Worm (Caenorhabditis elegans) whole organism, L4 larva: ENCODE data around the gene F53A2.11.

ENCODE experiments used
- D1046.2 ChIP-seq: fragments of 200-800 bp; sonication (Bioruptor generic); IDR thresholded peaks from 2 replicates; pipeline ENCODE4 v1.3.6; 2022; ENCODE audit warnings: missing genetic modification characterization, missing compliant biosample characterization
- F37D6.2 ChIP-seq: sonication (generic microtip); optimal IDR thresholded peaks from 2 replicates; lab custom pipeline; 2016; ENCODE audit warnings: mild to moderate bottlenecking, missing genetic modification characterization, missing compliant biosample characterization
- F49E8.2 ChIP-seq: sonication (generic microtip); optimal IDR thresholded peaks from 2 replicates; lab custom pipeline; 2016; ENCODE audit warnings: missing compliant biosample characterization, mild to moderate bottlenecking, missing genetic modification characterization, borderline replicate concordance
- aha-1 ChIP-seq: fragments of 150-350 bp; peaks from one replicate; lab custom pipeline; 2014; ENCODE audit warnings: missing biosample characterization, missing genetic modification characterization
- ceh-62 ChIP-seq: sonication (generic microtip); optimal IDR thresholded peaks from 2 replicates; lab custom pipeline; 2017; ENCODE audit warnings: missing biosample characterization, missing genetic modification characterization
- ces-1 ChIP-seq: fragments of 150-350 bp; sonication (generic microtip); optimal IDR thresholded peaks from 4 replicates; lab custom pipeline; 2014; ENCODE audit warnings: missing biosample characterization, missing genetic modification reagents, missing genetic modification characterization
- ctbp-1 ChIP-seq: fragments of 200-800 bp; sonication (Bioruptor generic); IDR thresholded peaks from 2 replicates; pipeline ENCODE4 v1.3.6; 2022; ENCODE audit warnings: missing genetic modification reagents, missing genetic modification characterization, missing compliant biosample characterization
- daf-12 ChIP-seq: fragments of 150-350 bp; optimal IDR thresholded peaks from 2 replicates; lab custom pipeline; 2014; ENCODE audit warnings: missing biosample characterization, missing genetic modification reagents, missing genetic modification characterization
- daf-16 ChIP-seq, 3 experiments: sonication (generic microtip); optimal IDR thresholded peaks; 2 replicates each; lab custom pipeline; 2016 to 2017; ENCODE audit warnings: missing genetic modification characterization in 3 of 3, missing genetic modification reagents in 3 of 3, mild to moderate bottlenecking in 2 of 3, missing compliant biosample characterization in 2 of 3, missing biosample characterization in 1 of 3, moderate library complexity in 1 of 3
- dpl-1 ChIP-seq: fragments of 150-350 bp; optimal IDR thresholded peaks from 2 replicates; lab custom pipeline; 2014; ENCODE audit warnings: missing biosample characterization, missing genetic modification reagents, missing genetic modification characterization
- duxl-1 ChIP-seq: sonication (generic microtip); optimal IDR thresholded peaks from 2 replicates; lab custom pipeline; 2016; ENCODE audit warnings: mild to moderate bottlenecking, missing genetic modification characterization, moderate library complexity, missing compliant biosample characterization; ENCODE audit not compliant: poor library complexity
- dve-1 ChIP-seq: sonication (generic microtip); optimal IDR thresholded peaks from 2 replicates; lab custom pipeline; 2017; ENCODE audit warnings: antibody characterized with exemption, mild to moderate bottlenecking, missing genetic modification characterization, missing compliant biosample characterization; ENCODE audit not compliant: insufficient read depth
- fkh-10 ChIP-seq: fragments of 150-350 bp; optimal IDR thresholded peaks from 2 replicates; lab custom pipeline; 2014; ENCODE audit warnings: missing biosample characterization, missing genetic modification reagents, missing genetic modification characterization
- hif-1 ChIP-seq, 2 experiments: sonication (generic microtip); optimal IDR thresholded peaks; 2 replicates each; lab custom pipeline; 2016 to 2017; ENCODE audit warnings: missing compliant biosample characterization in 2 of 2, missing genetic modification characterization in 2 of 2, missing genetic modification reagents in 2 of 2, missing genotype in 2 of 2, mild to moderate bottlenecking in 1 of 2
- jun-1 ChIP-seq: fragments of 150-350 bp; optimal IDR thresholded peaks from 2 replicates; lab custom pipeline; 2014; ENCODE audit warnings: missing biosample characterization, missing genetic modification reagents, missing genetic modification characterization
- lim-7 ChIP-seq: fragments of 200-800 bp; sonication (Bioruptor generic); IDR thresholded peaks from 2 replicates; pipeline ENCODE4 v1.3.6; 2022; ENCODE audit warnings: missing genetic modification characterization, missing compliant biosample characterization
- lin-38 ChIP-seq: fragments of 200-800 bp; sonication (Bioruptor generic); IDR thresholded peaks from 2 replicates; pipeline ENCODE4 v1.3.6; 2022; ENCODE audit warnings: missing genetic modification reagents, missing genetic modification characterization, missing compliant biosample characterization
- lin-39 ChIP-seq: fragments of 150-350 bp; optimal IDR thresholded peaks from 2 replicates; lab custom pipeline; 2014; ENCODE audit warnings: missing biosample characterization, missing genetic modification reagents, missing genetic modification characterization
- lsy-2 ChIP-seq, 2 experiments: fragments of 150-350 bp in 1 of 2; sonication (generic microtip) in 1 of 2; optimal IDR thresholded peaks; 2 replicates each; lab custom pipeline; 2014 to 2017; ENCODE audit warnings: missing biosample characterization in 2 of 2, missing genetic modification characterization in 2 of 2
- mxl-3 ChIP-seq: fragments of 200-800 bp; sonication (Bioruptor generic); optimal IDR thresholded peaks from 2 replicates; lab custom pipeline; 2018; ENCODE audit warnings: mild to moderate bottlenecking, missing genetic modification characterization, missing compliant biosample characterization
- nhr-237 ChIP-seq: sonication (generic microtip); optimal IDR thresholded peaks from 2 replicates; lab custom pipeline; 2017; ENCODE audit warnings: missing biosample characterization, missing genetic modification characterization
- nhr-42 ChIP-seq: fragments of 200-800 bp; sonication (Bioruptor generic); IDR thresholded peaks from 2 replicates; pipeline ENCODE4 v1.3.6; 2022; ENCODE audit warnings: missing genetic modification characterization, missing compliant biosample characterization
- nhr-77 ChIP-seq: fragments of 150-350 bp; optimal IDR thresholded peaks from 2 replicates; lab custom pipeline; 2014; ENCODE audit warnings: missing biosample characterization, missing genetic modification characterization
- pha-4 ChIP-seq, 2 experiments: fragments of 150-350 bp in 1 of 2; fragments of 200-800 bp in 1 of 2; sonication (Bioruptor generic) in 1 of 2; IDR thresholded peaks in 1 of 2; optimal IDR thresholded peaks in 1 of 2; 2 replicates each; pipeline versions ENCODE4 v1.3.6 to Lab custom; 2014 to 2022; ENCODE audit warnings: missing genetic modification characterization in 2 of 2, missing genetic modification reagents in 2 of 2, missing biosample characterization in 1 of 2, missing compliant biosample characterization in 1 of 2
- rbr-2 ChIP-seq: sonication (generic microtip); optimal IDR thresholded peaks from 2 replicates; lab custom pipeline; 2016; ENCODE audit warnings: missing genotype, missing genetic modification characterization, missing compliant biosample characterization
- saeg-2 ChIP-seq: fragments of 200-800 bp; sonication (Bioruptor generic); IDR thresholded peaks from 2 replicates; pipeline ENCODE4 v1.3.6; 2022; ENCODE audit warnings: missing genetic modification reagents, missing genetic modification characterization, missing compliant biosample characterization
- set-16 ChIP-seq: fragments of 200-800 bp; sonication (Bioruptor generic); IDR thresholded peaks from 2 replicates; pipeline ENCODE4 v1.3.6; 2022; ENCODE audit warnings: missing genetic modification reagents, missing genetic modification characterization, missing compliant biosample characterization
- skn-1 ChIP-seq: fragments of 150-350 bp; optimal IDR thresholded peaks from 2 replicates; lab custom pipeline; 2014; ENCODE audit warnings: missing biosample characterization, missing genetic modification characterization
- tag-97 ChIP-seq: fragments of 200-800 bp; sonication (Bioruptor generic); IDR thresholded peaks from 2 replicates; pipeline ENCODE4 v1.3.6; 2022; ENCODE audit warnings: missing genetic modification characterization, missing compliant biosample characterization
- tra-1 ChIP-seq: fragments of 200-800 bp; sonication (Bioruptor generic); IDR thresholded peaks from 2 replicates; pipeline ENCODE4 v1.3.6; 2022; ENCODE audit warnings: missing genetic modification reagents, missing genetic modification characterization, missing compliant biosample characterization
- unc-130 ChIP-seq: sonication (generic microtip); optimal IDR thresholded peaks from 2 replicates; lab custom pipeline; 2016; ENCODE audit warnings: missing genetic modification reagents, missing genetic modification characterization, missing compliant biosample characterization
- unc-62 ChIP-seq, 3 experiments: fragments of 150-350 bp in 1 of 3; sonication (generic microtip); optimal IDR thresholded peaks in 2 of 3; peaks in 1 of 3; 1 replicate in 1 of 3; 2 replicates in 2 of 3; lab custom pipeline; 2014 to 2017; ENCODE audit warnings: missing biosample characterization in 3 of 3, missing genetic modification characterization in 3 of 3, missing genetic modification reagents in 3 of 3, missing genotype in 1 of 3
- zag-1 ChIP-seq: fragments of 150-350 bp; optimal IDR thresholded peaks from 2 replicates; lab custom pipeline; 2014; ENCODE audit warnings: missing biosample characterization, missing genetic modification characterization
- zfp-2 ChIP-seq: sonication (generic microtip); optimal IDR thresholded peaks from 2 replicates; lab custom pipeline; 2016; ENCODE audit warnings: mild to moderate bottlenecking, missing genetic modification characterization, missing compliant biosample characterization
- zip-11 ChIP-seq: fragments of 200-800 bp; sonication (Bioruptor generic); IDR thresholded peaks from 2 replicates; pipeline ENCODE4 v1.3.6; 2022; ENCODE audit warnings: missing genetic modification characterization, missing compliant biosample characterization
- ztf-7 ChIP-seq: fragments of 150-350 bp; optimal IDR thresholded peaks from 2 replicates; lab custom pipeline; 2014; ENCODE audit warnings: missing biosample characterization, missing genetic modification characterization

F53A2.11 gene

DNA sequence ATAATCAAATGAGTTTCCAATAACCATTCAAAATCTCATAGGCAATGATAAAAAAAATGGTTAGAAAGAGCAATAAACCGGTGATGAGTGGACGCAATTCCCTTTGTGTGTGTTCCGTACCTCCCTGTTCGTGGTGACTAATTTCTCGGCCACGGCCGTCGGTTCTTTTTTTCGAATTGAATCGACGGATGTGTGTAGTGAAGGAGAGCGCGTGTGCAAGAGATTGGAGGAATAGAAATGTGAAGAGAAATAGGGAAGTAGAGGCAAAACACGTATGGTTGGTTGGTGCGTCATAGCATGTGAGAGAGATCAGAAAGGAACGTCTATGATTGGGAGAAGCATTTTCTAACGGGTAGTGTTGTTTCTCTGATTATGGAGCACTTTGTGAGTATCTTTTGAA lies 37.4 kb upstream of the F53A2.11 start (continued):
- TF ChIP-seq hif-1 (tag; optimal IDR thresholded peaks at IDR 0.05; lab: Kevin White, UChicago) (peak in 1 of 2 experiments; percentile 37), fkh-10 (peak; percentile 60), zip-11 (GFP tag; lab: Robert Waterston, UW) (no peak), nhr-42 (GFP tag; lab: Robert Waterston, UW) (no peak), lsy-2 (tag; optimal IDR thresholded peaks at IDR 0.05; lab: Kevin White, UChicago) (no peak), saeg-2 (GFP tag; lab: Robert Waterston, UW) (no peak), pha-4 (GFP tag; IDR thresholded peaks at IDR 0.05; lab: Robert Waterston, UW) (no peak), pha-4 (tag; optimal IDR thresholded peaks at IDR 0.05; lab: Kevin White, UChicago) (peak; percentile 87), lin-38 (no peak), lin-39 (no peak), nhr-237 (no peak), unc-130 (no peak), dve-1 (tag; lab: Kevin White, UChicago) (peak; percentile 54), nhr-77 (peak; percentile 6), tag-97 (no peak)

DNA sequence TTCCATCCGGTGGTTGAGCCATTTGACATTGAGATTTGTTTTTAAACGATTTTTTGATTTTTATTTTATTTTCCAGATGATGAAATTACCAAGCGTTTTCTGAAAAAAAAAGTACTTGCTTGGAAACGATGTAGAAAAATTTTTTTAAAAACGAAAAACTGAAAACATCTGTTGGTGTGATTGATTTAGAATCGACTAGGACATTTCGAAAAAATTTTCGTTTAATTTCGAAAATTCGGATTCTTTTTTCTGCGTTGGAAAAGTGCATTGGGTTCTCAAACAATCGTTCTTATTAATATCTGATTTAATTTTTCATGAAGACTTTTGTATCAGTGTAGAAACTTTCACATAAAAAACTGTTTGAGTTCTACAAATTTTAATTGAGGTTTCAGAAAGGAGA lies 36.8 kb upstream of the F53A2.11 start, which contains the start of gene F53A2.9:
Gene F53A2.9, minus strand, starts transcription at position 101 of the 400 bp plus-strand sequence.
- TF ChIP-seq nhr-237, result no peak
- no peak for TF ChIP-seq zfp-2 (tag; lab: Kevin White, UChicago)
- no peak for TF ChIP-seq ceh-62
- no peak for TF ChIP-seq F37D6.2 (tag; lab: Kevin White, UChicago)
- no peak for TF ChIP-seq D1046.2 (GFP tag; lab: Robert Waterston, UW)
- no peak for TF ChIP-seq F49E8.2 (tag; lab: Kevin White, UChicago)
- TF ChIP-seq mxl-3 (GFP tag; lab: Kevin White, UChicago), result no peak
- TF ChIP-seq skn-1, result no peak
- TF ChIP-seq jun-1, result no peak
- no peak for TF ChIP-seq lim-7
- TF ChIP-seq pha-4 (GFP tag; IDR thresholded peaks at IDR 0.05; lab: Robert Waterston, UW), result no peak
- TF ChIP-seq pha-4 (tag; optimal IDR thresholded peaks at IDR 0.05; lab: Kevin White, UChicago), result no peak
- no peak for TF ChIP-seq daf-16 (GFP tag; optimal IDR thresholded peaks at IDR 0.05; lab: Kevin White, UChicago)
- TF ChIP-seq daf-16 (tag; optimal IDR thresholded peaks at IDR 0.05; lab: Kevin White, UChicago), result no peak
- TF ChIP-seq duxl-1 (tag; lab: Kevin White, UChicago), result no peak
- no peak for TF ChIP-seq daf-12
- TF ChIP-seq set-16, result no peak
- TF ChIP-seq zag-1 (tag; lab: Kevin White, UChicago), result no peak
- TF ChIP-seq, all 104 proteins: peak for 0

DNA sequence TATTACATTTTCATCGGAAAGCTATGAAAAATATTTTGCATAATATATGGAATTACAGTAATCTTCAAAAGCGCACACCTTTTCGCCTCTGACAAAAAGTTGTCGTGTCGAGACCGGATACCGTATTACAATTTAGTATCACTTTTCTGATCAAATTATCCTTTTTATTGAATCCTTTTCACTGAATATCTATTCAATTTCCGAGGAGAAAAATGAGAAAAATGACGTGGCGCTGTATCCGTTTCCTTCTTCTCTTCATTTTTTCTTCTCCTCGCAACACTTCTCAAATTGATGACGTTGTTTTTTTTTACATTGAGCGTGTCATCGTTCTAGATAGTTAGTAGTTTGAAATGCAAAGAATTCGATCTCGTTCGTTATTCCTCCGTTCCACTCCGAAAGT lies 28.5 kb upstream of the F53A2.11 start:
- TF ChIP-seq ztf-7 (tag; lab: Kevin White, UChicago), result no peak
- no peak for TF ChIP-seq dpl-1 (GFP tag; lab: Kevin White, UChicago)
- TF ChIP-seq ces-1 (GFP tag; lab: Kevin White, UChicago), result peak; percentile 82
- TF ChIP-seq tra-1 (GFP tag; lab: Robert Waterston, UW), result no peak
- peak; percentile 25; the same call in 1 of the 2 replicates for TF ChIP-seq ctbp-1 (GFP tag; lab: Robert Waterston, UW)
- no peak for TF ChIP-seq aha-1
- TF ChIP-seq lsy-2 (tag; optimal IDR thresholded peaks at IDR 0.05; lab: Kevin White, UChicago), result peak in 1 of 2 experiments; percentile 37

DNA sequence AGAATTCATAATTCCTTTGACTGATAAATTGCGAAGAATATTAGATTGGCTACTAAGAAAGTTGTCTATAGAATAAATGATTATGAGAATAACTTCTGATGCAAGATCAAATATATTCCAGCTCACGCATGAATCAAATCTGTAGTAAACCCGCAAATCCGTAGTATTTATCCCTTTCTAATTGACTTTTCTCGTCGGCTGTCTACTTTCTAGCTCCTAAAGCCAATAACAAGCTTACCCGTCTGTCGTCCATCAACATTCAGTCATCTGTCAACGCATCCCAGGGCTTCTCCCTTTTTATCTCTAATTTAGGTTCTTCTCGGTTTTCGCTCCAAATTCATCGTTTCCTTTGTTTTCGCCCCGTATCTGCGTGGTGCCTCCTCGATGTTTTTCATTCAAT lies 26.4 kb upstream of the F53A2.11 start:
- TF ChIP-seq nhr-42 (GFP tag; lab: Robert Waterston, UW) (no peak), rbr-2 (tag; lab: Kevin White, UChicago) (peak; percentile 36), unc-62 (GFP tag; optimal IDR thresholded peaks at IDR 0.05 in 1 of 2; lab: Kevin White, UChicago) (peak in 1 of 2 experiments; percentile 28), unc-62 (tag; optimal IDR thresholded peaks at IDR 0.05; lab: Kevin White, UChicago) (no peak)
